Fruit fly (Drosophila melanogaster) S2 (cell line): ENCODE results near the gene BORCS6.

Experiments
- CG8478 ChIP-seq: fragments of >200 bp; optimal IDR thresholded peaks from 2 replicates; lab custom pipeline; 2018
- CTCF ChIP-seq, 2 experiments: fragments of >200 bp; optimal IDR thresholded peaks; 2 replicates each; lab custom pipeline; 2018

dm6 chr3L:561117-561516 lies 20.5 kb downstream of the BORCS6 start:
- TF ChIP-seq CTCF (optimal IDR thresholded peaks at IDR 0.05; lab: Kevin White, UChicago) (no peak), CG8478 (lab: Kevin White, UChicago) (no peak)
